Worm (Caenorhabditis elegans) whole organism, L1 larva: Measurements from ENCODE around the gene C49C8.2.

Experiments
- C16A3.4 ChIP-seq: fragments of 150-350 bp; optimal IDR thresholded peaks from 2 replicates; lab custom pipeline; 2014; ENCODE audit warnings: missing biosample characterization, missing genetic modification characterization
- F16B12.6 ChIP-seq: fragments of 150-350 bp; optimal IDR thresholded peaks from 2 replicates; lab custom pipeline; 2014; ENCODE audit warnings: missing biosample characterization, missing genetic modification characterization
- Y116A8C.19 ChIP-seq: sonication (generic microtip); optimal IDR thresholded peaks from 2 replicates; lab custom pipeline; 2016; ENCODE audit warnings: missing compliant biosample characterization, missing genetic modification characterization, borderline replicate concordance
- aha-1 ChIP-seq: fragments of 150-350 bp; optimal IDR thresholded peaks from 2 replicates; lab custom pipeline; 2014; ENCODE audit warnings: missing biosample characterization, missing genetic modification characterization
- aly-2 ChIP-seq: fragments of 150-350 bp; optimal IDR thresholded peaks from 2 replicates; lab custom pipeline; 2014; ENCODE audit warnings: missing biosample characterization, missing genetic modification characterization
- ama-1 ChIP-seq: fragments of 150-350 bp; optimal IDR thresholded peaks from 2 replicates; lab custom pipeline; 2014
- blmp-1 ChIP-seq: fragments of 150-350 bp; optimal IDR thresholded peaks from 2 replicates; lab custom pipeline; 2014; ENCODE audit warnings: missing biosample characterization, missing genetic modification characterization
- ceh-63 ChIP-seq: fragments of 200-800 bp; sonication (Bioruptor generic); optimal IDR thresholded peaks from 2 replicates; lab custom pipeline; 2018; ENCODE audit warnings: mild to moderate bottlenecking, missing genetic modification characterization, missing compliant biosample characterization
- ceh-8 ChIP-seq: fragments of 200-800 bp; sonication (Bioruptor generic); optimal IDR thresholded peaks from 2 replicates; lab custom pipeline; 2018; ENCODE audit warnings: mild to moderate bottlenecking, missing genetic modification characterization, moderate library complexity, missing compliant biosample characterization
- ceh-82 ChIP-seq, 3 experiments: fragments of 150-350 bp in 1 of 3; sonication (generic microtip) in 2 of 3; optimal IDR thresholded peaks; 2 replicates each; lab custom pipeline; 2014 to 2017; ENCODE audit warnings: missing biosample characterization in 3 of 3, missing genetic modification characterization in 3 of 3
- ceh-88 ChIP-seq: fragments of 200-800 bp; sonication (Bioruptor generic); IDR thresholded peaks from 2 replicates; pipeline ENCODE4 v1.3.6; 2022; ENCODE audit warnings: missing genetic modification characterization, missing compliant biosample characterization
- ceh-90 ChIP-seq: sonication (generic microtip); optimal IDR thresholded peaks from 2 replicates; lab custom pipeline; 2016; ENCODE audit warnings: missing genetic modification characterization, missing compliant biosample characterization
- ces-1 ChIP-seq: fragments of 150-350 bp; optimal IDR thresholded peaks from 2 replicates; lab custom pipeline; 2014; ENCODE audit warnings: missing biosample characterization, missing genetic modification reagents, missing genetic modification characterization
- dsc-1 ChIP-seq: sonication (generic microtip); optimal IDR thresholded peaks from 2 replicates; lab custom pipeline; 2016; ENCODE audit warnings: mild to moderate bottlenecking, missing genetic modification characterization, missing compliant biosample characterization
- efl-3 ChIP-seq: fragments of 200-800 bp; sonication (Bioruptor generic); optimal IDR thresholded peaks from 2 replicates; lab custom pipeline; 2018; ENCODE audit warnings: mild to moderate bottlenecking, missing genetic modification characterization, missing compliant biosample characterization
- fkh-4 ChIP-seq: sonication (generic microtip); optimal IDR thresholded peaks from 2 replicates; lab custom pipeline; 2016; ENCODE audit warnings: missing compliant biosample characterization, missing genetic modification characterization, borderline replicate concordance
- fkh-8 ChIP-seq: sonication (generic microtip); optimal IDR thresholded peaks from 2 replicates; lab custom pipeline; 2016; ENCODE audit warnings: mild to moderate bottlenecking, missing genetic modification characterization, missing compliant biosample characterization
- fos-1 ChIP-seq: fragments of 150-350 bp; optimal IDR thresholded peaks from 2 replicates; lab custom pipeline; 2014; ENCODE audit warnings: missing biosample characterization, missing genetic modification characterization
- grh-1 ChIP-seq: fragments of 200-800 bp; sonication (Bioruptor generic); IDR thresholded peaks from 2 replicates; pipeline ENCODE4 v1.3.6; 2022; ENCODE audit warnings: missing genetic modification reagents, missing genetic modification characterization, missing compliant biosample characterization
- hlh-17 ChIP-seq: fragments of 200-800 bp; sonication (Bioruptor generic); optimal IDR thresholded peaks from 2 replicates; lab custom pipeline; 2018; ENCODE audit warnings: missing genetic modification characterization, mild to moderate bottlenecking, missing compliant biosample characterization, moderate library complexity, borderline replicate concordance
- hpl-2 ChIP-seq: fragments of 150-350 bp; optimal IDR thresholded peaks from 2 replicates; lab custom pipeline; 2014; ENCODE audit warnings: missing biosample characterization, missing genetic modification reagents, missing genetic modification characterization
- irx-1 ChIP-seq: sonication (generic microtip); optimal IDR thresholded peaks from 2 replicates; lab custom pipeline; 2016; ENCODE audit warnings: missing genetic modification characterization, missing compliant biosample characterization
- lin-13 ChIP-seq: fragments of 150-350 bp; optimal IDR thresholded peaks from 2 replicates; lab custom pipeline; 2014; ENCODE audit warnings: missing biosample characterization, missing genetic modification reagents, missing genetic modification characterization
- lin-14 ChIP-seq: fragments of 200-800 bp; sonication (Bioruptor generic); optimal IDR thresholded peaks from 2 replicates; lab custom pipeline; 2018; ENCODE audit warnings: mild to moderate bottlenecking, missing genetic modification characterization, moderate library complexity, missing compliant biosample characterization
- lin-15B ChIP-seq: fragments of 150-350 bp; sonication (generic microtip); optimal IDR thresholded peaks from 3 replicates; lab custom pipeline; 2014; ENCODE audit warnings: missing biosample characterization, missing genetic modification characterization
- lin-35 ChIP-seq, 2 experiments: fragments of 150-350 bp; optimal IDR thresholded peaks; 2 replicates each; lab custom pipeline; 2014; ENCODE audit warnings: missing biosample characterization in 2 of 2, missing genetic modification characterization in 2 of 2, missing genetic modification reagents in 2 of 2
- lin-39 ChIP-seq: fragments of 150-350 bp; optimal IDR thresholded peaks from 2 replicates; lab custom pipeline; 2014; ENCODE audit warnings: missing biosample characterization, missing genetic modification reagents, missing genetic modification characterization
- mab-9 ChIP-seq: fragments of 200-800 bp; sonication (Bioruptor generic); IDR thresholded peaks from 2 replicates; pipeline ENCODE4 v1.3.6; 2022; ENCODE audit warnings: missing genetic modification reagents, missing genetic modification characterization, missing compliant biosample characterization
- mdl-1 ChIP-seq, 2 experiments: fragments of 150-350 bp; optimal IDR thresholded peaks; 2 replicates each; lab custom pipeline; 2014 to 2017; ENCODE audit warnings: missing biosample characterization in 2 of 2, missing genetic modification characterization in 2 of 2, inconsistent platforms in 1 of 2
- mef-2 ChIP-seq: fragments of 150-350 bp; optimal IDR thresholded peaks from 2 replicates; lab custom pipeline; 2014; ENCODE audit warnings: missing biosample characterization, missing genetic modification characterization
- mep-1 ChIP-seq: fragments of 150-350 bp; optimal IDR thresholded peaks from 2 replicates; lab custom pipeline; 2014; ENCODE audit warnings: missing biosample characterization, missing genetic modification characterization
- nhr-19 ChIP-seq: fragments of 200-800 bp; sonication (Bioruptor generic); conservative IDR thresholded peaks from 2 replicates; pipeline ENCODE4 v1.3.6; 2022; ENCODE audit warnings: missing genetic modification characterization, missing compliant biosample characterization
- nhr-20 ChIP-seq: sonication (generic microtip); optimal IDR thresholded peaks from 2 replicates; lab custom pipeline; 2016; ENCODE audit warnings: mild to moderate bottlenecking, missing genetic modification characterization, missing compliant biosample characterization
- nhr-47 ChIP-seq: sonication (generic microtip); optimal IDR thresholded peaks from 2 replicates; lab custom pipeline; 2016; ENCODE audit warnings: mild to moderate bottlenecking, missing genetic modification characterization, moderate library complexity, missing compliant biosample characterization
- nhr-76 ChIP-seq: sonication (generic microtip); optimal IDR thresholded peaks from 2 replicates; lab custom pipeline; 2017; ENCODE audit warnings: missing biosample characterization, missing genetic modification characterization
- nhr-90 ChIP-seq: sonication (generic microtip); optimal IDR thresholded peaks from 2 replicates; lab custom pipeline; 2016; ENCODE audit warnings: mild to moderate bottlenecking, missing genetic modification characterization, missing compliant biosample characterization; ENCODE audit not compliant: poor library complexity
- pax-3 ChIP-seq: fragments of 200-800 bp; sonication (Bioruptor generic); optimal IDR thresholded peaks from 2 replicates; lab custom pipeline; 2018; ENCODE audit warnings: mild to moderate bottlenecking, missing genetic modification characterization, moderate library complexity, missing compliant biosample characterization
- skn-1 ChIP-seq: fragments of 150-350 bp; optimal IDR thresholded peaks from 2 replicates; lab custom pipeline; 2014; ENCODE audit warnings: missing biosample characterization, missing genetic modification characterization
- sox-4 ChIP-seq: sonication (generic microtip); optimal IDR thresholded peaks from 2 replicates; lab custom pipeline; 2016; ENCODE audit warnings: missing genetic modification characterization, missing compliant biosample characterization
- sptf-1 ChIP-seq: fragments of 150-350 bp; optimal IDR thresholded peaks from 2 replicates; lab custom pipeline; 2014; ENCODE audit warnings: missing biosample characterization, missing genetic modification characterization
- unc-130 ChIP-seq: fragments of 150-350 bp; optimal IDR thresholded peaks from 2 replicates; lab custom pipeline; 2017; ENCODE audit warnings: missing biosample characterization, missing genetic modification characterization, inconsistent platforms
- unc-62 ChIP-seq: fragments of 150-350 bp; optimal IDR thresholded peaks from 2 replicates; lab custom pipeline; 2014; ENCODE audit warnings: missing biosample characterization, missing genetic modification reagents, missing genetic modification characterization
- unc-86 ChIP-seq: sonication (generic microtip); optimal IDR thresholded peaks from 2 replicates; lab custom pipeline; 2016; ENCODE audit warnings: missing genetic modification characterization, missing compliant biosample characterization
- vab-15 ChIP-seq: sonication (generic microtip); optimal IDR thresholded peaks from 2 replicates; lab custom pipeline; 2017; ENCODE audit warnings: missing genotype, mild to moderate bottlenecking, missing genetic modification characterization, missing compliant biosample characterization
- xbp-1 ChIP-seq: sonication (generic microtip); optimal IDR thresholded peaks from 2 replicates; lab custom pipeline; 2016; ENCODE audit warnings: missing genetic modification characterization, missing compliant biosample characterization
- zag-1 ChIP-seq: fragments of 150-350 bp; optimal IDR thresholded peaks from 2 replicates; lab custom pipeline; 2014; ENCODE audit warnings: missing biosample characterization, missing genetic modification characterization
- zip-4 ChIP-seq: fragments of 200-800 bp; sonication (Bioruptor generic); optimal IDR thresholded peaks from 2 replicates; lab custom pipeline; 2018; ENCODE audit warnings: mild to moderate bottlenecking, missing genetic modification characterization, moderate library complexity, missing compliant biosample characterization
- ztf-11 ChIP-seq, 2 experiments: sonication (generic microtip); optimal IDR thresholded peaks; 2 replicates each; lab custom pipeline; 2016 to 2017; ENCODE audit warnings: missing genetic modification characterization in 2 of 2, missing biosample characterization in 1 of 2, missing compliant biosample characterization in 1 of 2

C49C8.2 gene

ce11 chrIV:8629609-8630052 is 21.3 kb upstream of the C49C8.2 start (continued):
- TF ChIP-seq ces-1 (GFP tag; lab: Kevin White, UChicago): no peak
- no peak for TF ChIP-seq F16B12.6 (tag; lab: Kevin White, UChicago)
- peak; percentile 53 for TF ChIP-seq nhr-47 (tag; lab: Kevin White, UChicago)
- no peak for TF ChIP-seq grh-1 (GFP tag; lab: Robert Waterston, UW)
- TF ChIP-seq blmp-1 (tag; lab: Kevin White, UChicago): peak; percentile 0
- peak; percentile 30; the same call in 1 of the 2 replicates for TF ChIP-seq ceh-88 (GFP tag; lab: Robert Waterston, UW)
- no peak for TF ChIP-seq ztf-11 (tag; optimal IDR thresholded peaks at IDR 0.05; lab: Kevin White, UChicago)
- peak; percentile 50 for TF ChIP-seq irx-1 (tag; lab: Kevin White, UChicago)
- peak in 1 of 2 experiments; percentile 44 for TF ChIP-seq mdl-1 (tag; optimal IDR thresholded peaks at IDR 0.05; lab: Kevin White, UChicago)
- peak; percentile 42 to 60 (median 51) for TF ChIP-seq ceh-82 (tag; optimal IDR thresholded peaks at IDR 0.05; lab: Kevin White, UChicago)
- TF ChIP-seq C16A3.4: peak; percentile 41
- TF ChIP-seq Y116A8C.19 (tag; lab: Kevin White, UChicago): no peak
- TF ChIP-seq sptf-1 (tag; lab: Kevin White, UChicago): no peak
- TF ChIP-seq nhr-20 (tag; lab: Kevin White, UChicago): peak; percentile 61
- TF ChIP-seq fos-1 (tag; lab: Kevin White, UChicago): peak; percentile 38
- TF ChIP-seq lin-35 (GFP tag; optimal IDR thresholded peaks at IDR 0.05; lab: Kevin White, UChicago): peak in 1 of 2 experiments; percentile 7
- TF ChIP-seq lin-15B: no peak
- peak; percentile 38 for TF ChIP-seq mef-2 (tag; lab: Kevin White, UChicago)
- TF ChIP-seq hpl-2 (GFP tag; lab: Kevin White, UChicago): no peak
- no peak for TF ChIP-seq ceh-90 (tag; lab: Kevin White, UChicago)
- TF ChIP-seq nhr-19: peak; percentile 53
- no peak for TF ChIP-seq ceh-8
- peak; percentile 77 for TF ChIP-seq unc-86
- no peak for TF ChIP-seq aly-2 (tag; lab: Kevin White, UChicago)
- no peak for TF ChIP-seq ceh-63 (GFP tag; lab: Kevin White, UChicago)
- TF ChIP-seq sox-4 (tag; lab: Kevin White, UChicago): no peak
- TF ChIP-seq unc-130 (tag; lab: Kevin White, UChicago): no peak
- no peak for TF ChIP-seq pax-3 (tag; lab: Kevin White, UChicago)
- peak; percentile 91 for TF ChIP-seq lin-14
- TF ChIP-seq xbp-1 (tag; lab: Kevin White, UChicago): peak; percentile 39
- no peak for TF ChIP-seq vab-15 (tag; lab: Kevin White, UChicago)
- peak; percentile 63 for TF ChIP-seq fkh-8 (tag; lab: Kevin White, UChicago)
- no peak for TF ChIP-seq nhr-90 (tag; lab: Kevin White, UChicago)
- TF ChIP-seq fkh-4 (tag; lab: Kevin White, UChicago): no peak
- no peak for TF ChIP-seq lin-13 (GFP tag; lab: Kevin White, UChicago)
- peak; percentile 45 for TF ChIP-seq mep-1 (tag; lab: Kevin White, UChicago)
- no peak for TF ChIP-seq zip-4 (GFP tag; lab: Kevin White, UChicago)
- no peak for TF ChIP-seq skn-1
- no peak for TF ChIP-seq ama-1 (lab: Kevin White, UChicago)
- no peak for TF ChIP-seq hlh-17
- TF ChIP-seq lin-39: no peak
- no peak for TF ChIP-seq efl-3 (GFP tag; lab: Kevin White, UChicago)
- no peak for TF ChIP-seq mab-9 (GFP tag; lab: Robert Waterston, UW)
- no peak for TF ChIP-seq nhr-76 (tag; lab: Kevin White, UChicago)
- TF ChIP-seq aha-1 (tag; lab: Kevin White, UChicago): no peak
- TF ChIP-seq unc-62 (GFP tag; lab: Kevin White, UChicago): no peak
- TF ChIP-seq zag-1 (tag; lab: Kevin White, UChicago): no peak
- TF ChIP-seq dsc-1 (tag; lab: Kevin White, UChicago): peak; percentile 57
